Worm (Caenorhabditis elegans) whole organism, young adult: ENCODE data around the gene cdt-2.

Experiments used
- B0035.1 ChIP-seq: sonication (generic microtip); optimal IDR thresholded peaks from 2 replicates; lab custom pipeline; 2016; ENCODE audit warnings: missing genetic modification characterization, mild to moderate bottlenecking, missing compliant biosample characterization, missing genotype, missing genetic modification reagents
- F10E7.11 ChIP-seq: sonication (generic microtip); optimal IDR thresholded peaks from 2 replicates; lab custom pipeline; 2017; ENCODE audit warnings: mild to moderate bottlenecking, missing genetic modification characterization, moderate library complexity, missing compliant biosample characterization
- F37B4.10 ChIP-seq: fragments of 200-800 bp; sonication (Bioruptor generic); IDR thresholded peaks from 2 replicates; pipeline ENCODE4 v1.3.6; 2022; ENCODE audit warnings: missing genetic modification characterization, missing compliant biosample characterization
- F39B2.1 ChIP-seq: fragments of 200-800 bp; sonication (Bioruptor generic); IDR thresholded peaks from 2 replicates; pipeline ENCODE4 v1.3.6; 2022; ENCODE audit warnings: missing genetic modification reagents, missing genetic modification characterization, missing compliant biosample characterization
- F57A8.1 ChIP-seq: fragments of 200-800 bp; sonication (Bioruptor generic); optimal IDR thresholded peaks from 2 replicates; lab custom pipeline; 2018; ENCODE audit warnings: mild to moderate bottlenecking, missing genetic modification characterization, moderate library complexity, missing compliant biosample characterization
- F57C9.4 ChIP-seq: sonication (generic microtip); optimal IDR thresholded peaks from 2 replicates; lab custom pipeline; 2017; ENCODE audit warnings: mild to moderate bottlenecking, missing genetic modification characterization, missing compliant biosample characterization
- K12H6.12 ChIP-seq: fragments of 200-800 bp; sonication (Bioruptor generic); optimal IDR thresholded peaks from 2 replicates; lab custom pipeline; 2018; ENCODE audit warnings: mild to moderate bottlenecking, missing genetic modification characterization, missing compliant biosample characterization
- Y53F4B.3 ChIP-seq: fragments of 200-800 bp; sonication (Bioruptor generic); IDR thresholded peaks from 2 replicates; pipeline ENCODE4 v1.3.6; 2022; ENCODE audit warnings: missing genetic modification reagents, missing genetic modification characterization, missing compliant biosample characterization
- Y56A3A.18 ChIP-seq: fragments of 200-800 bp; sonication (Bioruptor generic); IDR thresholded peaks from 2 replicates; pipeline ENCODE4 v1.3.6; 2022; ENCODE audit warnings: missing genetic modification reagents, missing genetic modification characterization, missing compliant biosample characterization
- Y67H2A.10 ChIP-seq: fragments of 200-800 bp; sonication (Bioruptor generic); conservative IDR thresholded peaks from 2 replicates; pipeline ENCODE4 v1.3.6; 2022; ENCODE audit warnings: missing genetic modification reagents, missing genetic modification characterization, missing compliant biosample characterization
- Y79H2A.3 ChIP-seq: fragments of 200-800 bp; sonication (Bioruptor generic); conservative IDR thresholded peaks from 2 replicates; pipeline ENCODE4 v1.3.6; 2022; ENCODE audit warnings: missing genetic modification reagents, missing genetic modification characterization, missing compliant biosample characterization
- Y95B8A.8 ChIP-seq: fragments of 200-800 bp; sonication (Bioruptor generic); IDR thresholded peaks from 2 replicates; pipeline ENCODE4 v1.3.6; 2022; ENCODE audit warnings: missing genetic modification reagents, missing genetic modification characterization, missing compliant biosample characterization
- ZK185.1 ChIP-seq: sonication (generic microtip); optimal IDR thresholded peaks from 2 replicates; lab custom pipeline; 2016; ENCODE audit warnings: mild to moderate bottlenecking, missing genetic modification characterization, missing compliant biosample characterization; ENCODE audit not compliant: poor library complexity, severe bottlenecking
- aptf-2 ChIP-seq: fragments of 200-800 bp; sonication (Bioruptor generic); conservative IDR thresholded peaks from 2 replicates; pipeline ENCODE4 v1.3.6; 2022; ENCODE audit warnings: missing genetic modification reagents, missing genetic modification characterization, missing compliant biosample characterization
- atf-7 ChIP-seq: sonication (generic microtip); optimal IDR thresholded peaks from 2 replicates; lab custom pipeline; 2017; ENCODE audit warnings: mild to moderate bottlenecking, missing genetic modification characterization, missing compliant biosample characterization
- attf-6 ChIP-seq: fragments of 200-800 bp; sonication (Bioruptor generic); IDR thresholded peaks from 2 replicates; pipeline ENCODE4 v1.3.6; 2022; ENCODE audit warnings: missing genetic modification reagents, missing genetic modification characterization, missing compliant biosample characterization
- bed-1 ChIP-seq: fragments of 200-800 bp; sonication (Bioruptor generic); IDR thresholded peaks from 2 replicates; pipeline ENCODE4 v1.3.6; 2022; ENCODE audit warnings: missing genetic modification reagents, missing genetic modification characterization, missing compliant biosample characterization
- ccch-3 ChIP-seq: fragments of 200-800 bp; sonication (Bioruptor generic); optimal IDR thresholded peaks from 2 replicates; lab custom pipeline; 2018; ENCODE audit warnings: mild to moderate bottlenecking, missing genetic modification characterization, missing compliant biosample characterization
- ceh-27 ChIP-seq: fragments of 200-800 bp; sonication (Bioruptor generic); optimal IDR thresholded peaks from 2 replicates; lab custom pipeline; 2018; ENCODE audit warnings: mild to moderate bottlenecking, missing genetic modification characterization, moderate library complexity, missing compliant biosample characterization
- ceh-40 ChIP-seq: fragments of 200-800 bp; sonication (Bioruptor generic); IDR thresholded peaks from 2 replicates; pipeline ENCODE4 v1.3.6; 2022; ENCODE audit warnings: missing genetic modification characterization, missing compliant biosample characterization
- ceh-79 ChIP-seq: sonication (generic microtip); optimal IDR thresholded peaks from 2 replicates; lab custom pipeline; 2017; ENCODE audit warnings: mild to moderate bottlenecking, missing genetic modification characterization, missing compliant biosample characterization
- chd-7 ChIP-seq: sonication (generic microtip); optimal IDR thresholded peaks from 2 replicates; lab custom pipeline; 2016; ENCODE audit warnings: mild to moderate bottlenecking, missing genetic modification characterization, moderate library complexity, missing compliant biosample characterization
- dpl-1 ChIP-seq: fragments of 150-350 bp; optimal IDR thresholded peaks from 2 replicates; lab custom pipeline; 2014; ENCODE audit warnings: missing biosample characterization, missing genetic modification reagents, missing genetic modification characterization
- efl-1 ChIP-seq: fragments of 150-350 bp; optimal IDR thresholded peaks from 2 replicates; lab custom pipeline; 2014; ENCODE audit warnings: missing biosample characterization, missing genetic modification reagents, missing genetic modification characterization
- ets-4 ChIP-seq: fragments of 200-800 bp; sonication (Bioruptor generic); optimal IDR thresholded peaks from 2 replicates; lab custom pipeline; 2018; ENCODE audit warnings: mild to moderate bottlenecking, missing genetic modification characterization, missing compliant biosample characterization
- hmg-1.2 ChIP-seq: fragments of 200-800 bp; sonication (Bioruptor generic); IDR thresholded peaks from 2 replicates; pipeline ENCODE4 v1.3.6; 2022; ENCODE audit warnings: missing genetic modification reagents, missing genetic modification characterization, missing compliant biosample characterization
- hmg-20 ChIP-seq: fragments of 200-800 bp; sonication (Bioruptor generic); IDR thresholded peaks from 2 replicates; pipeline ENCODE4 v1.3.6; 2022; ENCODE audit warnings: missing genetic modification reagents, missing genetic modification characterization, missing compliant biosample characterization
- lag-1 ChIP-seq: fragments of 200-800 bp; sonication (Bioruptor generic); IDR thresholded peaks from 2 replicates; pipeline ENCODE4 v1.3.6; 2022; ENCODE audit warnings: missing genetic modification reagents, missing genetic modification characterization, missing compliant biosample characterization
- let-526 ChIP-seq: fragments of 200-800 bp; sonication (Bioruptor generic); IDR thresholded peaks from 2 replicates; pipeline ENCODE4 v1.3.6; 2022; ENCODE audit warnings: missing genetic modification reagents, missing genetic modification characterization, missing compliant biosample characterization
- lsl-1 ChIP-seq: fragments of 200-800 bp; sonication (Bioruptor generic); optimal IDR thresholded peaks from 2 replicates; lab custom pipeline; 2018; ENCODE audit warnings: mild to moderate bottlenecking, missing genetic modification characterization, moderate library complexity, missing compliant biosample characterization
- madf-10 ChIP-seq: sonication (generic microtip); optimal IDR thresholded peaks from 2 replicates; lab custom pipeline; 2016; ENCODE audit warnings: mild to moderate bottlenecking, missing genetic modification characterization, missing compliant biosample characterization
- mxl-1 ChIP-seq: sonication (generic microtip); optimal IDR thresholded peaks from 2 replicates; lab custom pipeline; 2016; ENCODE audit warnings: missing genetic modification characterization, missing compliant biosample characterization
- nfya-1 ChIP-seq: sonication (generic microtip); optimal IDR thresholded peaks from 2 replicates; lab custom pipeline; 2017; ENCODE audit warnings: antibody characterized with exemption, missing compliant biosample characterization, missing genetic modification characterization, borderline replicate concordance; ENCODE audit not compliant: insufficient read depth
- nfyb-1 ChIP-seq: fragments of 200-800 bp; sonication (Bioruptor generic); IDR thresholded peaks from 2 replicates; pipeline ENCODE4 v1.3.6; 2022; ENCODE audit warnings: missing genetic modification reagents, missing genetic modification characterization, missing compliant biosample characterization
- pha-4 ChIP-seq: fragments of 150-350 bp; sonication (generic microtip); optimal IDR thresholded peaks from 2 replicates; lab custom pipeline; 2014; ENCODE audit warnings: missing biosample characterization, missing genetic modification reagents, missing genetic modification characterization
- repo-1 ChIP-seq: sonication (generic microtip); optimal IDR thresholded peaks from 2 replicates; lab custom pipeline; 2017; ENCODE audit warnings: mild to moderate bottlenecking, missing genetic modification characterization, missing compliant biosample characterization
- sptf-2 ChIP-seq: fragments of 200-800 bp; sonication (Bioruptor generic); optimal IDR thresholded peaks from 2 replicates; lab custom pipeline; 2018; ENCODE audit warnings: mild to moderate bottlenecking, missing genetic modification characterization, missing compliant biosample characterization
- tbp1 ChIP-seq: fragments of 200-800 bp; sonication (Bioruptor generic); optimal IDR thresholded peaks from 2 replicates; lab custom pipeline; 2018; ENCODE audit warnings: mild to moderate bottlenecking, missing genetic modification characterization, missing compliant biosample characterization
- tbx-9 ChIP-seq: sonication (generic microtip); optimal IDR thresholded peaks from 2 replicates; lab custom pipeline; 2016; ENCODE audit warnings: borderline replicate concordance, missing genetic modification characterization, inconsistent platforms, missing compliant biosample characterization
- unc-62 ChIP-seq: fragments of 150-350 bp; optimal IDR thresholded peaks from 2 replicates; lab custom pipeline; 2014; ENCODE audit warnings: missing biosample characterization, missing genetic modification reagents, missing genetic modification characterization
- zim-3 ChIP-seq: sonication (generic microtip); optimal IDR thresholded peaks from 2 replicates; lab custom pipeline; 2017; ENCODE audit warnings: mild to moderate bottlenecking, missing genetic modification characterization, moderate library complexity, missing compliant biosample characterization

cdt-2 gene

ce11 chrV:14948566-14948965, 42.4 kb downstream of the cdt-2 start:
- TF ChIP-seq Y95B8A.8 (no peak), K12H6.12 (peak; percentile 74), let-526 (GFP tag; lab: Robert Waterston, UW) (0 out of 2 replicates have a peak, but pooled peaks have one; percentile 27), hmg-1.2 (peak; percentile 25; the same call in 1 of the 2 replicates), ceh-27 (GFP tag; lab: Kevin White, UChicago) (peak; percentile 60)

- TF ChIP-seq sptf-2, result no peak
- TF ChIP-seq B0035.1 (tag; lab: Kevin White, UChicago), result no peak
- no peak for TF ChIP-seq Y56A3A.18 (GFP tag; lab: Robert Waterston, UW)
- no peak for TF ChIP-seq tbx-9
- no peak for TF ChIP-seq mxl-1 (tag; lab: Kevin White, UChicago)
- no peak for TF ChIP-seq zim-3 (tag; lab: Kevin White, UChicago)
- no peak for TF ChIP-seq lsl-1 (GFP tag; lab: Kevin White, UChicago)
- TF ChIP-seq F57A8.1, result no peak
- no peak for TF ChIP-seq K12H6.12
- no peak for TF ChIP-seq F37B4.10 (GFP tag; lab: Robert Waterston, UW)
- no peak for TF ChIP-seq ccch-3 (GFP tag; lab: Kevin White, UChicago)
- TF ChIP-seq hmg-20 (GFP tag; lab: Robert Waterston, UW), result no peak
- TF ChIP-seq F57C9.4 (tag; lab: Kevin White, UChicago), result no peak
- TF ChIP-seq, all 124 proteins: peak for 0
Observed at ce11 chrV:14947022-14947421, 43.9 kb downstream of the cdt-2 start, which contains the start of gene C30G7.4. C30G7.4 (minus strand) TSS chrV:14947122.

ce11 chrV:14945697-14946096, 45.2 kb downstream of the cdt-2 start, which contains the start of gene C30G7.3:
C30G7.3 (minus strand) TSS chrV:14945704.
- TF ChIP-seq nfya-1 (tag; lab: Kevin White, UChicago) (no peak), K12H6.12 (no peak), atf-7 (no peak), ets-4 (no peak), ceh-40 (GFP tag; lab: Robert Waterston, UW) (no peak), tbp1 (no peak), madf-10 (tag; lab: Kevin White, UChicago) (no peak), chd-7 (tag; lab: Kevin White, UChicago) (no peak), aptf-2 (GFP tag; lab: Robert Waterston, UW) (no peak), lag-1 (no peak), F10E7.11 (tag; lab: Kevin White, UChicago) (no peak), F57A8.1 (no peak), efl-1 (no peak), nfyb-1 (GFP tag; lab: Robert Waterston, UW) (no peak), F39B2.1 (no peak), Y79H2A.3 (GFP tag; lab: Robert Waterston, UW) (no peak), dpl-1 (no peak), Y53F4B.3 (GFP tag; lab: Robert Waterston, UW) (no peak)

ce11 chrV:14945124-14945523, 45.8 kb downstream of the cdt-2 start:
- no peak for TF ChIP-seq bed-1
- no peak for TF ChIP-seq repo-1 (tag; lab: Kevin White, UChicago)
- TF ChIP-seq F39B2.1, result no peak
- TF ChIP-seq attf-6 (GFP tag; lab: Robert Waterston, UW), result no peak
- no peak for TF ChIP-seq ZK185.1 (tag; lab: Kevin White, UChicago)
- TF ChIP-seq atf-7, result no peak
- TF ChIP-seq unc-62 (GFP tag; lab: Kevin White, UChicago), result no peak
- no peak for TF ChIP-seq pha-4
- no peak for TF ChIP-seq Y67H2A.10 (GFP tag; lab: Robert Waterston, UW)
- TF ChIP-seq ceh-79, result no peak
